Worm (Caenorhabditis elegans) whole organism, L2 larva: ENCODE data around the gene wrm-1.

Source experiments
- C34F6.9 ChIP-seq: fragments of 150-350 bp; optimal IDR thresholded peaks from 2 replicates; lab custom pipeline; 2014; ENCODE audit warnings: missing biosample characterization, missing genetic modification characterization
- F13H6.1 ChIP-seq: sonication (generic microtip); optimal IDR thresholded peaks from 2 replicates; lab custom pipeline; 2016; ENCODE audit warnings: missing genetic modification characterization, missing compliant biosample characterization
- ZK546.5 ChIP-seq: sonication (generic microtip); optimal IDR thresholded peaks from 2 replicates; lab custom pipeline; 2017; ENCODE audit warnings: missing biosample characterization, missing genetic modification characterization
- alr-1 ChIP-seq: fragments of 150-350 bp; optimal IDR thresholded peaks from 2 replicates; lab custom pipeline; 2014; ENCODE audit warnings: missing biosample characterization, missing genetic modification characterization
- aly-2 ChIP-seq: fragments of 150-350 bp; optimal IDR thresholded peaks from 2 replicates; lab custom pipeline; 2014; ENCODE audit warnings: missing biosample characterization, missing genetic modification characterization
- ama-1 ChIP-seq: fragments of 150-350 bp; optimal IDR thresholded peaks from 2 replicates; lab custom pipeline; 2018; ENCODE audit warnings: inconsistent platforms
- blmp-1 ChIP-seq: sonication (generic microtip); optimal IDR thresholded peaks from 2 replicates; lab custom pipeline; 2017; ENCODE audit warnings: missing genetic modification characterization, mild to moderate bottlenecking, missing compliant biosample characterization, antibody characterized with exemption, moderate library complexity; ENCODE audit not compliant: insufficient read depth
- ceh-16 ChIP-seq: fragments of 150-350 bp; optimal IDR thresholded peaks from 2 replicates; lab custom pipeline; 2014; ENCODE audit warnings: missing biosample characterization, missing genetic modification characterization
- ceh-82 ChIP-seq: fragments of 150-350 bp; optimal IDR thresholded peaks from 2 replicates; lab custom pipeline; 2014; ENCODE audit warnings: missing biosample characterization, missing genetic modification characterization
- crh-2 ChIP-seq: sonication (generic microtip); optimal IDR thresholded peaks from 2 replicates; lab custom pipeline; 2017; ENCODE audit warnings: missing biosample characterization, missing genetic modification characterization
- elt-3 ChIP-seq: sonication (generic microtip); optimal IDR thresholded peaks from 2 replicates; lab custom pipeline; 2017; ENCODE audit warnings: missing biosample characterization, missing genetic modification characterization
- fos-1 ChIP-seq: fragments of 150-350 bp; optimal IDR thresholded peaks from 2 replicates; lab custom pipeline; 2014; ENCODE audit warnings: missing biosample characterization, missing genetic modification characterization
- gmeb-1 ChIP-seq: fragments of 150-350 bp; optimal IDR thresholded peaks from 2 replicates; lab custom pipeline; 2014; ENCODE audit warnings: missing biosample characterization, missing genetic modification characterization
- lsy-2 ChIP-seq, 2 experiments: fragments of 150-350 bp in 1 of 2; sonication (generic microtip) in 1 of 2; optimal IDR thresholded peaks; 2 replicates each; lab custom pipeline; 2014 to 2017; ENCODE audit warnings: missing biosample characterization in 2 of 2, missing genetic modification characterization in 2 of 2
- mab-5 ChIP-seq: fragments of 150-350 bp; optimal IDR thresholded peaks from 2 replicates; lab custom pipeline; 2014; ENCODE audit warnings: missing biosample characterization, missing genetic modification characterization
- nhr-10 ChIP-seq: sonication (generic microtip); optimal IDR thresholded peaks from 2 replicates; lab custom pipeline; 2017; ENCODE audit warnings: missing biosample characterization, missing genetic modification characterization
- nhr-12 ChIP-seq: fragments of 150-350 bp; optimal IDR thresholded peaks from 2 replicates; lab custom pipeline; 2014; ENCODE audit warnings: missing biosample characterization, missing genetic modification characterization
- nhr-21 ChIP-seq: fragments of 150-350 bp; optimal IDR thresholded peaks from 2 replicates; lab custom pipeline; 2014; ENCODE audit warnings: missing biosample characterization, missing genetic modification characterization
- nhr-23 ChIP-seq: fragments of 150-350 bp; optimal IDR thresholded peaks from 2 replicates; lab custom pipeline; 2014; ENCODE audit warnings: missing biosample characterization, missing genetic modification reagents, missing genetic modification characterization
- nhr-237 ChIP-seq: fragments of 150-350 bp; optimal IDR thresholded peaks from 2 replicates; lab custom pipeline; 2014; ENCODE audit warnings: missing biosample characterization, missing genetic modification characterization
- nhr-25 ChIP-seq: fragments of 150-350 bp; sonication (generic microtip); optimal IDR thresholded peaks from 3 replicates; lab custom pipeline; 2014; ENCODE audit warnings: missing biosample characterization, missing genetic modification characterization
- nhr-6 ChIP-seq: fragments of 150-350 bp; optimal IDR thresholded peaks from 2 replicates; lab custom pipeline; 2014; ENCODE audit warnings: missing biosample characterization, missing genetic modification characterization
- nhr-77 ChIP-seq: fragments of 150-350 bp; optimal IDR thresholded peaks from 2 replicates; lab custom pipeline; 2014; ENCODE audit warnings: missing biosample characterization, missing genetic modification characterization
- peb-1 ChIP-seq: fragments of 150-350 bp; optimal IDR thresholded peaks from 2 replicates; lab custom pipeline; 2014; ENCODE audit warnings: missing biosample characterization, missing genetic modification characterization
- sem-4 ChIP-seq: fragments of 150-350 bp; optimal IDR thresholded peaks from 2 replicates; lab custom pipeline; 2014; ENCODE audit warnings: missing biosample characterization, missing genetic modification reagents, missing genetic modification characterization
- sma-3 ChIP-seq: sonication (generic microtip); optimal IDR thresholded peaks from 2 replicates; lab custom pipeline; 2016; ENCODE audit warnings: missing genetic modification reagents, missing genetic modification characterization, missing compliant biosample characterization
- sma-9 ChIP-seq, 2 experiments: fragments of 150-350 bp in 1 of 2; sonication (generic microtip) in 1 of 2; optimal IDR thresholded peaks; 2 replicates each; lab custom pipeline; 2014 to 2016; ENCODE audit warnings: missing genetic modification characterization in 2 of 2, mild to moderate bottlenecking in 1 of 2, missing biosample characterization in 1 of 2, missing compliant biosample characterization in 1 of 2, missing genetic modification reagents in 1 of 2, moderate library complexity in 1 of 2
- snpc-4 ChIP-seq: fragments of 150-350 bp; optimal IDR thresholded peaks from 2 replicates; lab custom pipeline; 2014; ENCODE audit warnings: missing biosample characterization, missing genetic modification characterization
- unc-39 ChIP-seq: fragments of 150-350 bp; optimal IDR thresholded peaks from 2 replicates; lab custom pipeline; 2014; ENCODE audit warnings: missing biosample characterization, missing genetic modification characterization
- unc-55 ChIP-seq: fragments of 150-350 bp; sonication (generic microtip); optimal IDR thresholded peaks from 3 replicates; lab custom pipeline; 2014; ENCODE audit warnings: missing biosample characterization, missing genetic modification reagents, missing genetic modification characterization
- ztf-11 ChIP-seq: sonication (generic microtip); optimal IDR thresholded peaks from 2 replicates; lab custom pipeline; 2017; ENCODE audit warnings: missing biosample characterization, missing genetic modification characterization
- ztf-4 ChIP-seq: fragments of 150-350 bp; optimal IDR thresholded peaks from 2 replicates; lab custom pipeline; 2014; ENCODE audit warnings: missing biosample characterization, missing genetic modification characterization

The wrm-1 gene

DNA sequence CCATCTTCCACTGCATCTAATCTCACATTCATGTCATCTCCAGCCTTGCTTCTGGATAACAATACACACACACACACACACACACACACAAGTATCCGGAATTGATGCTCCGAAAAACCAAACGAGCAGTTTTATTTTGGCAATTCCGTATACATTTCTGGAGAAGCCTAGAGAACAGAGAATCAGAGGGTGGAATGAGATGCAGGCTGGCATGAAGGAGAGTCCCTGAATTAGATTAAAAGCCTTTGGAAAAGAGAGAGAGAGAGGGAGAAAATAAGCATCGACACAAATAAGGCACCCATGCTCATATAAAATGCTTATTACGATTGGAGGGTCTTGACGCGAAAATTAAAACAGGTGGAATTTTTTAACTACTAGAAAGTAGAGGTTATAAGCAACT is 38.1 kb downstream of the wrm-1 start:
- TF ChIP-seq nhr-77 (tag; lab: Kevin White, UChicago) (no peak), sem-4 (tag; lab: Kevin White, UChicago) (peak; percentile 36), nhr-23 (tag; lab: Kevin White, UChicago) (no peak), nhr-21 (tag; lab: Kevin White, UChicago) (no peak), peb-1 (tag; lab: Kevin White, UChicago) (no peak), ceh-82 (no peak), C34F6.9 (tag; lab: Kevin White, UChicago) (peak; percentile 2), aly-2 (tag; lab: Kevin White, UChicago) (no peak), snpc-4 (tag; lab: Kevin White, UChicago) (no peak), elt-3 (tag; lab: Kevin White, UChicago) (no peak), ztf-4 (tag; lab: Kevin White, UChicago) (no peak), blmp-1 (tag; lab: Kevin White, UChicago) (no peak), crh-2 (tag; lab: Kevin White, UChicago) (no peak), fos-1 (tag; lab: Kevin White, UChicago) (no peak), nhr-25 (tag; lab: Kevin White, UChicago) (no peak), alr-1 (tag; lab: Kevin White, UChicago) (no peak), unc-55 (GFP tag; lab: Kevin White, UChicago) (peak; percentile 32), sma-9 (GFP tag; optimal IDR thresholded peaks at IDR 0.05; lab: Kevin White, UChicago) (no peak), sma-9 (tag; optimal IDR thresholded peaks at IDR 0.05; lab: Kevin White, UChicago) (no peak), ceh-16 (tag; lab: Kevin White, UChicago) (no peak)

ce11 chrIII:5761886-5762285 is 39.2 kb downstream of the wrm-1 start:
- TF ChIP-seq ztf-11 (tag; lab: Kevin White, UChicago) (no peak), unc-39 (tag; lab: Kevin White, UChicago) (no peak), nhr-10 (tag; lab: Kevin White, UChicago) (no peak), ZK546.5 (tag; lab: Kevin White, UChicago) (no peak), alr-1 (tag; lab: Kevin White, UChicago) (no peak), sma-3 (GFP tag; lab: Kevin White, UChicago) (peak; percentile 2)

ce11 chrIII:5763988-5764387 is 41.3 kb downstream of the wrm-1 start:
- TF ChIP-seq sma-9 (GFP tag; optimal IDR thresholded peaks at IDR 0.05; lab: Kevin White, UChicago) (peak; percentile 14), sma-9 (tag; optimal IDR thresholded peaks at IDR 0.05; lab: Kevin White, UChicago) (no peak), mab-5 (no peak), lsy-2 (tag; optimal IDR thresholded peaks at IDR 0.05; lab: Kevin White, UChicago) (peak in 1 of 2 experiments; percentile 32), ceh-16 (tag; lab: Kevin White, UChicago) (no peak), C34F6.9 (tag; lab: Kevin White, UChicago) (peak; percentile 1), nhr-21 (tag; lab: Kevin White, UChicago) (peak; percentile 22), unc-55 (GFP tag; lab: Kevin White, UChicago) (peak; percentile 49)

DNA sequence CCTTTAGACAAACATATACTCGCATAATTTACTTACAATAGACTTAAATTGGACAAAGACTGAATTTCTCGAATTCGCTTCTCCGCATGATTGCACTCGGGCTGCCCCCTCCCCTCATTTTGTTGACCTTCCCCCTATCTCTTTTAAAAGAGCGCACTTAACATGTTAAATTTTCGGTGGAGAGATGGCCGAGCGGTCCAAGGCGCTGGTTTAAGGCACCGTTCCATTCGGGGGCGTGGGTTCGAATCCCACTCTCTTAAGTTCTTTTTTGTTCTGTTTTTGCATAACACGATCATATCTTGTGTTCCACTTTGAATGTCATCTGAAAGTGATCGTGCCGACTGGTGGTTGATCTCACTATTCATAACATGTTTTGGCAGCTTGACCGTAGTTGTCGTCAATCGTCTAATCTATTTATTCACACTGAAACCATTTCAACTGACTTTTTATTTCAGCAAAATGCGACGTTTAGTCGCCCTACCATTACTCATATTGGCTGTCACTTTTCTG is 47.1 kb downstream of the wrm-1 start, which contains the start of gene cutl-23:
TSS of gene cutl-23 (plus strand) at position 460 of the 510 bp plus-strand sequence.
- no peak for TF ChIP-seq nhr-12
- peak; percentile 12 for TF ChIP-seq sma-3 (GFP tag; lab: Kevin White, UChicago)
- peak; percentile 21 for TF ChIP-seq F13H6.1 (tag; lab: Kevin White, UChicago)
- TF ChIP-seq nhr-237 (tag; lab: Kevin White, UChicago), result no peak
- TF ChIP-seq ceh-16 (tag; lab: Kevin White, UChicago), result no peak
- no peak for TF ChIP-seq ama-1 (lab: Kevin White, UChicago)
- TF ChIP-seq gmeb-1 (tag; lab: Kevin White, UChicago), result no peak
- no peak for TF ChIP-seq nhr-6 (tag; lab: Kevin White, UChicago)
- peak; percentile 25 for TF ChIP-seq sma-9 (GFP tag; optimal IDR thresholded peaks at IDR 0.05; lab: Kevin White, UChicago)
- TF ChIP-seq sma-9 (tag; optimal IDR thresholded peaks at IDR 0.05; lab: Kevin White, UChicago), result no peak
- TF ChIP-seq elt-3 (tag; lab: Kevin White, UChicago), result no peak
